Fruit fly (Drosophila melanogaster): ENCODE measurements around the gene alpha-Man-IIa.

alpha-Man-IIa gene

DNA sequence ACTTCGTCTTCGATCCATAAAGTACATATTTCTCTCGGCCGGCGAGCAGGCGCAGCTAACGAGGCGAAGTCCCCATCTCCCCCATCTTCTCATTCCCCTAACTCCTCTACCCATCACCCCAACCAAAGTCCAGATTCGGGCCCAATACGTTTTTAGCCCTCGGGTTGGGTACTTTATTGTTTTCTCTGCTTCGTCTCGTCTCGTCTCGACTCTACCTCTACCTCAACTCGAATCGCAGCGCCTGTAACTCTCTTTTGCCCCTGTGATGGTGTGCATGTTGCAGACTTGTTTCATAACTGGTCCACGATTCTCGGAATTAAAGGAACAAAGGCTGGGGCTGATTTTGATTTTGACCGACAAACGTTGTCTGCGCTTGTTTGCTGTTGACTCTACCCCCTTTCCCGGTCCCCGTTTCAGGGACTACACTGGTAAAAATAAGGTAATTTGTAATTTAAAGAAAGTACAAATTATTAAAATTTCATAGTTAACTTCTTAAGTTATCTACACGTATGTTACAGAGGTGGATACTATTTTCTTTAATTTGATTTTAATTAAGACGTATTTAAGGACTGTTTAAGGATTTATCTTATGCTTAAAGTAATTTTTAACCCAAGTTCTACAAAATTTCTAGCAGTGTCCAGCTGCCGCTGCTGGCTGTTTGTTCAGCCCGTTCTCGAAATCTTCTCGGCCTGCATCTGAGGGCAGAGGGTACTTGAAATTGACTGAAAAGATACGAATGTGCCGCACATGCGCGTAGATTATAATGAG, 33.5 kb upstream of the alpha-Man-IIa start (continued):
- no peak for TF ChIP-seq CG12942 (GFP tag; optimal IDR thresholded peaks at IDR 0.05)
- TF ChIP-seq Hr51 (GFP tag; optimal IDR thresholded peaks at IDR 0.05): peak in 1 of 2 experiments; percentile 10
- TF ChIP-seq E2f1 (GFP tag; IDR thresholded peaks at IDR 0.05): 0 out of 2 replicates have a peak, but pooled peaks have one; percentile 22
- no peak for TF ChIP-seq GATAe (GFP tag; conservative IDR thresholded peaks at IDR 0.05)
- no peak for TF ChIP-seq sr (GFP tag; IDR thresholded peaks at IDR 0.05)
- peak; percentile 25 for TF ChIP-seq HHEX (GFP tag; optimal IDR thresholded peaks at IDR 0.05)
- TF ChIP-seq zfh2 (GFP tag; optimal IDR thresholded peaks at IDR 0.05): no peak
- peak; percentile 84 for TF ChIP-seq lbe (GFP tag; optimal IDR thresholded peaks at IDR 0.05)
- TF ChIP-seq CG8765 (GFP tag; IDR thresholded peaks at IDR 0.05): 0 out of 2 replicates have a peak, but pooled peaks have one; percentile 15
- no peak for TF ChIP-seq CG17186 (GFP tag; optimal IDR thresholded peaks at IDR 0.05)
- TF ChIP-seq CG6791 (GFP tag; IDR thresholded peaks at IDR 0.05; ENCODE audit: partially characterized antibody): no peak
- no peak for TF ChIP-seq z (GFP tag; IDR thresholded peaks at IDR 0.05)
- no peak for TF ChIP-seq Doc3 (GFP tag; IDR thresholded peaks at IDR 0.05; ENCODE audit: partially characterized antibody)
- TF ChIP-seq gcm (GFP tag; optimal IDR thresholded peaks at IDR 0.05): peak; percentile 76
- TF ChIP-seq slp2 (GFP tag; optimal IDR thresholded peaks at IDR 0.05): no peak
- no peak for TF ChIP-seq Lpt (GFP tag; optimal IDR thresholded peaks at IDR 0.05)
- TF ChIP-seq eyg (GFP tag; optimal IDR thresholded peaks at IDR 0.05): no peak
- no peak for TF ChIP-seq Side (GFP tag; optimal IDR thresholded peaks at IDR 0.05)
- no peak for TF ChIP-seq dm (GFP tag; optimal IDR thresholded peaks at IDR 0.05)
- TF ChIP-seq CG10654 (GFP tag; optimal IDR thresholded peaks at IDR 0.05): peak; percentile 11
- peak; percentile 79 for TF ChIP-seq CG2202 (tag; optimal IDR thresholded peaks at IDR 0.05)
- TF ChIP-seq Xrp1 (GFP tag; IDR thresholded peaks at IDR 0.05): peak; percentile 91
- peak; percentile 14 for TF ChIP-seq CG15269 (tag; optimal IDR thresholded peaks at IDR 0.05)
- peak in 1 of 2 experiments; percentile 81 for TF ChIP-seq tll (GFP tag; optimal IDR thresholded peaks at IDR 0.05)
- TF ChIP-seq CG16813 (GFP tag; IDR thresholded peaks at IDR 0.05; ENCODE audit: partially characterized antibody): no peak
- TF ChIP-seq psq (GFP tag; optimal IDR thresholded peaks at IDR 0.05): peak; percentile 15
- TF ChIP-seq CG3065 (GFP tag; optimal IDR thresholded peaks at IDR 0.05): peak; percentile 6
- TF ChIP-seq CG10267 (tag; optimal IDR thresholded peaks at IDR 0.05): peak; percentile 86
- no peak for TF ChIP-seq toy (GFP tag; IDR thresholded peaks at IDR 0.05)
- peak; percentile 28 for TF ChIP-seq CG17385 (GFP tag; optimal IDR thresholded peaks at IDR 0.05)
- no peak for TF ChIP-seq jumu (GFP tag; optimal IDR thresholded peaks at IDR 0.05)
- TF ChIP-seq bsh (GFP tag; optimal IDR thresholded peaks at IDR 0.05): peak; percentile 65 to 74
- peak; percentile 80 for TF ChIP-seq gsb-n (tag; optimal IDR thresholded peaks at IDR 0.05)
- no peak for TF ChIP-seq Oaz (GFP tag; IDR thresholded peaks at IDR 0.05)
- TF ChIP-seq Vsx1 (GFP tag; optimal IDR thresholded peaks at IDR 0.05): peak; percentile 46
- no peak for TF ChIP-seq luna (GFP tag; optimal IDR thresholded peaks at IDR 0.05)
- TF ChIP-seq bab2 (GFP tag; optimal IDR thresholded peaks at IDR 0.05): peak; percentile 47
- TF ChIP-seq YL-1 (GFP tag; optimal IDR thresholded peaks at IDR 0.05): no peak
- no peak for TF ChIP-seq CG6683 (GFP tag; optimal IDR thresholded peaks at IDR 0.05)
- peak; percentile 97 for TF ChIP-seq sens (GFP tag)
- no peak for TF ChIP-seq nau (GFP tag; optimal IDR thresholded peaks at IDR 0.05)
- TF ChIP-seq CG7556 (GFP tag; optimal IDR thresholded peaks at IDR 0.05): peak; percentile 78
- peak; percentile 54; the same call in 2 of the 3 replicates for TF ChIP-seq croc (GFP tag; conservative IDR thresholded peaks at IDR 0.05)
- TF ChIP-seq Adf1 (GFP tag; IDR thresholded peaks at IDR 0.05): no peak
- TF ChIP-seq sisA (GFP tag; IDR thresholded peaks at IDR 0.05): peak; percentile 36
- 0 out of 2 replicates have a peak, but pooled peaks have one; percentile 26 for TF ChIP-seq Awh (GFP tag; IDR thresholded peaks at IDR 0.05)
- no peak for TF ChIP-seq esg (GFP tag; conservative IDR thresholded peaks at IDR 0.05)
- TF ChIP-seq CG11695 (GFP tag; IDR thresholded peaks at IDR 0.05): 0 out of 3 replicates have a peak, but pooled peaks have one; percentile 30
- peak; percentile 62 for TF ChIP-seq CoRest (tag; optimal IDR thresholded peaks at IDR 0.05)
